Worm (Caenorhabditis elegans): ENCODE measurements around the gene F43C1.7.
A peak's percentile ranks its signal among the peaks of the same experiment; 100 is the strongest.

The F43C1.7 gene

ce11 chrIII:4284732-4285165, 42.4 kb upstream of the F43C1.7 start (continued):
- no peak for TF ChIP-seq alr-1 (tag; optimal IDR thresholded peaks at IDR 0.05; ENCODE audit: borderline replicate concordance)
- TF ChIP-seq tbx-2 (tag; optimal IDR thresholded peaks at IDR 0.05), result peak; percentile 87
- TF ChIP-seq ceh-8 (GFP tag; optimal IDR thresholded peaks at IDR 0.05), result no peak
- peak; percentile 58 for TF ChIP-seq ceh-88 (GFP tag; IDR thresholded peaks at IDR 0.05)
- TF ChIP-seq lin-39 (tag; optimal IDR thresholded peaks at IDR 0.05), result no peak
- peak; percentile 31 for TF ChIP-seq C04F5.9 (tag; optimal IDR thresholded peaks at IDR 0.05)
- TF ChIP-seq mef-2 (tag; optimal IDR thresholded peaks at IDR 0.05), result no peak
- no peak for TF ChIP-seq aha-1 (tag; optimal IDR thresholded peaks at IDR 0.05)
- no peak for TF ChIP-seq dsc-1 (tag; optimal IDR thresholded peaks at IDR 0.05)
- TF ChIP-seq egl-27 (tag; optimal IDR thresholded peaks at IDR 0.05), result peak in 1 of 2 experiments; percentile 13
- TF ChIP-seq fkh-10 (GFP tag; optimal IDR thresholded peaks at IDR 0.05), result no peak
- TF ChIP-seq unc-62 (GFP tag; optimal IDR thresholded peaks at IDR 0.05), result no peak
- peak; percentile 59 for TF ChIP-seq nhr-237 (tag; optimal IDR thresholded peaks at IDR 0.05)
- peak; percentile 83 for TF ChIP-seq sup-37 (GFP tag; optimal IDR thresholded peaks at IDR 0.05)
- peak; percentile 75 for TF ChIP-seq skn-1 (tag; optimal IDR thresholded peaks at IDR 0.05)
- TF ChIP-seq blmp-1 (tag; optimal IDR thresholded peaks at IDR 0.05), result peak; percentile 89
- peak; percentile 75 to 91 for TF ChIP-seq lsy-2 (tag; optimal IDR thresholded peaks at IDR 0.05)
- no peak for TF ChIP-seq fkh-8 (tag; optimal IDR thresholded peaks at IDR 0.05)
- no peak for TF ChIP-seq unc-130 (tag; optimal IDR thresholded peaks at IDR 0.05)
- TF ChIP-seq unc-30 (tag; optimal IDR thresholded peaks at IDR 0.05), result no peak
- peak; percentile 54 for TF ChIP-seq snpc-4 (tag; optimal IDR thresholded peaks at IDR 0.05)
- TF ChIP-seq fkh-4 (tag; optimal IDR thresholded peaks at IDR 0.05; ENCODE audit: borderline replicate concordance), result no peak
- TF ChIP-seq elt-2 (tag; optimal IDR thresholded peaks at IDR 0.05), result peak; percentile 76
- TF ChIP-seq unc-98 (GFP tag; IDR thresholded peaks at IDR 0.05), result no peak
- TF ChIP-seq hlh-17 (GFP tag; optimal IDR thresholded peaks at IDR 0.05; ENCODE audit: borderline replicate concordance), result no peak
- peak; percentile 77 for TF ChIP-seq nhr-77 (tag; optimal IDR thresholded peaks at IDR 0.05)
- TF ChIP-seq mep-1 (tag; optimal IDR thresholded peaks at IDR 0.05), result peak; percentile 86
- TF ChIP-seq zip-4 (GFP tag; optimal IDR thresholded peaks at IDR 0.05), result peak; percentile 39
- peak; percentile 60 for TF ChIP-seq C34B4.2 (tag; optimal IDR thresholded peaks at IDR 0.05)
- TF ChIP-seq lir-3 (tag; optimal IDR thresholded peaks at IDR 0.05; ENCODE audit: poor library complexity), result peak; percentile 23
- no peak; the same call in 1 of the 2 replicates for TF ChIP-seq isw-1 (GFP tag; IDR thresholded peaks at IDR 0.05)

- TF ChIP-seq Y116A8C.19 (tag; optimal IDR thresholded peaks at IDR 0.05; ENCODE audit: borderline replicate concordance) (no peak), mep-1 (tag; optimal IDR thresholded peaks at IDR 0.05) (peak; percentile 41), lin-39 (tag; optimal IDR thresholded peaks at IDR 0.05) (no peak), sptf-1 (tag; optimal IDR thresholded peaks at IDR 0.05) (no peak), unc-130 (tag; optimal IDR thresholded peaks at IDR 0.05) (peak; percentile 58), zip-4 (GFP tag; optimal IDR thresholded peaks at IDR 0.05) (no peak), pqm-1 (tag; optimal IDR thresholded peaks at IDR 0.05) (no peak), snu-23 (GFP tag; optimal IDR thresholded peaks at IDR 0.05) (peak; percentile 47), unc-98 (GFP tag; IDR thresholded peaks at IDR 0.05) (no peak), lir-3 (tag; optimal IDR thresholded peaks at IDR 0.05; ENCODE audit: poor library complexity) (peak; percentile 53), mef-2 (tag; optimal IDR thresholded peaks at IDR 0.05) (no peak), vab-15 (tag; optimal IDR thresholded peaks at IDR 0.05) (no peak), nhr-237 (tag; optimal IDR thresholded peaks at IDR 0.05) (no peak), efl-3 (GFP tag; optimal IDR thresholded peaks at IDR 0.05) (no peak), fos-1 (tag; optimal IDR thresholded peaks at IDR 0.05) (no peak), isw-1 (GFP tag; IDR thresholded peaks at IDR 0.05) (no peak), elt-3 (tag; optimal IDR thresholded peaks at IDR 0.05) (no peak), F16B12.6 (tag; optimal IDR thresholded peaks at IDR 0.05) (no peak), grh-1 (GFP tag; IDR thresholded peaks at IDR 0.05) (no peak), xbp-1 (tag; optimal IDR thresholded peaks at IDR 0.05) (no peak), nhr-47 (tag; optimal IDR thresholded peaks at IDR 0.05) (no peak), dpl-1 (GFP tag; optimal IDR thresholded peaks at IDR 0.05) (no peak), fkh-10 (GFP tag; optimal IDR thresholded peaks at IDR 0.05) (no peak), C04F5.9 (tag; optimal IDR thresholded peaks at IDR 0.05) (no peak), nhr-19 (GFP tag; conservative IDR thresholded peaks at IDR 0.05) (peak; percentile 52), nhr-28 (tag; optimal IDR thresholded peaks at IDR 0.05) (no peak), hlh-4 (tag; optimal IDR thresholded peaks at IDR 0.05) (no peak), elt-2 (tag; optimal IDR thresholded peaks at IDR 0.05) (no peak), unc-62 (GFP tag; optimal IDR thresholded peaks at IDR 0.05) (no peak), unc-86 (tag; optimal IDR thresholded peaks at IDR 0.05) (no peak), tbx-2 (tag; optimal IDR thresholded peaks at IDR 0.05) (no peak), lsy-2 (tag; optimal IDR thresholded peaks at IDR 0.05) (peak in 1 of 2 experiments; percentile 47), efl-1 (optimal IDR thresholded peaks at IDR 0.05) (peak in 1 of 2 experiments; percentile 26), efl-1 (GFP tag; optimal IDR thresholded peaks at IDR 0.05 in 1 of 2) (peak; percentile 2 to 71)
Observed at ce11 chrIII:4283175-4283574, 40.8 kb upstream of the F43C1.7 start.
